Worm (Caenorhabditis elegans) whole organism, late embryonic: Measurements from ENCODE around the gene ceh-14.

Experiments used
- F13H6.1 ChIP-seq: sonication (generic microtip); optimal IDR thresholded peaks from 2 replicates; lab custom pipeline; 2016; ENCODE audit warnings: missing genetic modification characterization, missing compliant biosample characterization
- K02D7.2 ChIP-seq: sonication (generic microtip); optimal IDR thresholded peaks from 2 replicates; lab custom pipeline; 2017; ENCODE audit warnings: mild to moderate bottlenecking, missing genetic modification characterization, missing compliant biosample characterization
- T23F11.4 ChIP-seq: fragments of 200-800 bp; sonication (Bioruptor generic); optimal IDR thresholded peaks from 2 replicates; lab custom pipeline; 2018; ENCODE audit warnings: mild to moderate bottlenecking, missing genetic modification characterization, missing compliant biosample characterization
- Y22D7AL.16 ChIP-seq: sonication (generic microtip); optimal IDR thresholded peaks from 2 replicates; lab custom pipeline; 2016; ENCODE audit warnings: missing genetic modification characterization, missing compliant biosample characterization
- ahr-1 ChIP-seq: sonication (generic microtip); optimal IDR thresholded peaks from 2 replicates; lab custom pipeline; 2016; ENCODE audit warnings: missing genetic modification characterization, missing compliant biosample characterization
- ceh-18 ChIP-seq: sonication (generic microtip); optimal IDR thresholded peaks from 2 replicates; lab custom pipeline; 2016; ENCODE audit warnings: missing genetic modification characterization, missing compliant biosample characterization
- ceh-19 ChIP-seq: fragments of 200-800 bp; sonication (Bioruptor generic); optimal IDR thresholded peaks from 2 replicates; lab custom pipeline; 2018; ENCODE audit warnings: mild to moderate bottlenecking, missing genetic modification characterization, missing compliant biosample characterization
- ceh-2 ChIP-seq: sonication (generic microtip); optimal IDR thresholded peaks from 2 replicates; lab custom pipeline; 2016; ENCODE audit warnings: missing genotype, missing genetic modification characterization, missing compliant biosample characterization
- ceh-22 ChIP-seq: sonication (generic microtip); optimal IDR thresholded peaks from 2 replicates; lab custom pipeline; 2017; ENCODE audit warnings: missing biosample characterization, missing genetic modification characterization
- ceh-24 ChIP-seq: sonication (generic microtip); optimal IDR thresholded peaks from 2 replicates; lab custom pipeline; 2016; ENCODE audit warnings: mild to moderate bottlenecking, missing genetic modification characterization, missing compliant biosample characterization
- ceh-31 ChIP-seq: sonication (generic microtip); optimal IDR thresholded peaks from 2 replicates; lab custom pipeline; 2016; ENCODE audit warnings: missing genetic modification characterization, missing compliant biosample characterization
- ceh-34 ChIP-seq: sonication (generic microtip); optimal IDR thresholded peaks from 2 replicates; lab custom pipeline; 2016; ENCODE audit warnings: mild to moderate bottlenecking, missing genetic modification characterization, missing compliant biosample characterization
- ceh-45 ChIP-seq: fragments of 200-800 bp; sonication (Bioruptor generic); IDR thresholded peaks from 2 replicates; pipeline ENCODE4 v1.3.6; 2022; ENCODE audit warnings: missing genetic modification reagents, missing genetic modification characterization, missing compliant biosample characterization
- elt-4 ChIP-seq: sonication (generic microtip); optimal IDR thresholded peaks from 2 replicates; lab custom pipeline; 2016; ENCODE audit warnings: missing genetic modification characterization, missing compliant biosample characterization
- ets-4 ChIP-seq: sonication (generic microtip); optimal IDR thresholded peaks from 2 replicates; lab custom pipeline; 2016; ENCODE audit warnings: missing genetic modification characterization, missing compliant biosample characterization
- fkh-10 ChIP-seq: fragments of 150-350 bp; optimal IDR thresholded peaks from 2 replicates; lab custom pipeline; 2014; ENCODE audit warnings: missing biosample characterization, missing genetic modification reagents, missing genetic modification characterization
- fkh-6 ChIP-seq: sonication (generic microtip); optimal IDR thresholded peaks from 2 replicates; lab custom pipeline; 2016; ENCODE audit warnings: missing genetic modification characterization, missing compliant biosample characterization
- gmeb-2 ChIP-seq: sonication (generic microtip); optimal IDR thresholded peaks from 2 replicates; lab custom pipeline; 2016; ENCODE audit warnings: missing genetic modification characterization, inconsistent platforms, missing compliant biosample characterization
- hlh-13 ChIP-seq: fragments of 200-800 bp; sonication (Bioruptor generic); optimal IDR thresholded peaks from 2 replicates; lab custom pipeline; 2018; ENCODE audit warnings: mild to moderate bottlenecking, missing genetic modification characterization, missing compliant biosample characterization
- hlh-15 ChIP-seq: sonication (generic microtip); optimal IDR thresholded peaks from 2 replicates; lab custom pipeline; 2016; ENCODE audit warnings: missing genetic modification characterization, missing compliant biosample characterization
- hlh-6 ChIP-seq: sonication (generic microtip); optimal IDR thresholded peaks from 2 replicates; lab custom pipeline; 2016; ENCODE audit warnings: missing genotype, missing genetic modification characterization, missing compliant biosample characterization
- hlh-8 ChIP-seq: sonication (generic microtip); optimal IDR thresholded peaks from 2 replicates; lab custom pipeline; 2016; ENCODE audit warnings: missing genotype, missing genetic modification characterization, missing compliant biosample characterization
- lim-6 ChIP-seq: sonication (generic microtip); optimal IDR thresholded peaks from 2 replicates; lab custom pipeline; 2016; ENCODE audit warnings: missing genetic modification characterization, missing compliant biosample characterization
- lin-11 ChIP-seq: fragments of 200-800 bp; sonication (Bioruptor generic); optimal IDR thresholded peaks from 2 replicates; lab custom pipeline; 2018; ENCODE audit warnings: mild to moderate bottlenecking, missing genetic modification characterization, missing compliant biosample characterization
- madf-2 ChIP-seq: sonication (generic microtip); optimal IDR thresholded peaks from 2 replicates; lab custom pipeline; 2017; ENCODE audit warnings: missing genetic modification characterization, missing compliant biosample characterization
- mec-3 ChIP-seq: sonication (generic microtip); optimal IDR thresholded peaks from 2 replicates; lab custom pipeline; 2016; ENCODE audit warnings: borderline replicate concordance, missing genetic modification characterization, missing compliant biosample characterization
- nfya-1 ChIP-seq: sonication (generic microtip); optimal IDR thresholded peaks from 2 replicates; lab custom pipeline; 2017; ENCODE audit warnings: missing genetic modification characterization, mild to moderate bottlenecking, missing compliant biosample characterization, antibody characterized with exemption, moderate library complexity
- nhr-11 ChIP-seq: fragments of 150-350 bp; optimal IDR thresholded peaks from 2 replicates; lab custom pipeline; 2014; ENCODE audit warnings: missing biosample characterization, missing genetic modification characterization
- nhr-232 ChIP-seq: sonication (generic microtip); optimal IDR thresholded peaks from 2 replicates; lab custom pipeline; 2016; ENCODE audit warnings: missing genetic modification characterization, missing compliant biosample characterization
- npax-4 ChIP-seq: sonication (generic microtip); optimal IDR thresholded peaks from 2 replicates; lab custom pipeline; 2016; ENCODE audit warnings: missing genetic modification characterization, missing compliant biosample characterization
- odd-2 ChIP-seq: sonication (generic microtip); optimal IDR thresholded peaks from 2 replicates; lab custom pipeline; 2017; ENCODE audit warnings: antibody characterized with exemption, mild to moderate bottlenecking, missing genetic modification characterization, missing compliant biosample characterization
- pag-3 ChIP-seq: sonication (generic microtip); optimal IDR thresholded peaks from 2 replicates; lab custom pipeline; 2016; ENCODE audit warnings: missing compliant biosample characterization, missing genetic modification characterization, borderline replicate concordance
- pat-9 ChIP-seq: fragments of 200-800 bp; sonication (Bioruptor generic); optimal IDR thresholded peaks from 2 replicates; lab custom pipeline; 2018; ENCODE audit warnings: mild to moderate bottlenecking, missing genetic modification characterization, moderate library complexity, missing compliant biosample characterization
- pax-1 ChIP-seq: fragments of 150-350 bp; optimal IDR thresholded peaks from 2 replicates; lab custom pipeline; 2014; ENCODE audit warnings: missing biosample characterization, missing genetic modification characterization
- pqm-1 ChIP-seq: sonication (generic microtip); optimal IDR thresholded peaks from 2 replicates; lab custom pipeline; 2016; ENCODE audit warnings: missing genetic modification characterization, missing compliant biosample characterization
- rnt-1 ChIP-seq: sonication (generic microtip); optimal IDR thresholded peaks from 2 replicates; lab custom pipeline; 2016; ENCODE audit warnings: missing genetic modification characterization, missing compliant biosample characterization
- sdc-2 ChIP-seq: sonication (generic microtip); optimal IDR thresholded peaks from 2 replicates; lab custom pipeline; 2016; ENCODE audit warnings: missing genotype, missing genetic modification characterization, missing compliant biosample characterization
- tbx-2 ChIP-seq: sonication (generic microtip); optimal IDR thresholded peaks from 2 replicates; lab custom pipeline; 2016; ENCODE audit warnings: missing genetic modification characterization, missing compliant biosample characterization
- unc-3 ChIP-seq, 2 experiments: fragments of 200-800 bp in 1 of 2; sonication (Bioruptor generic) in 1 of 2; sonication (generic microtip) in 1 of 2; conservative IDR thresholded peaks in 1 of 2; optimal IDR thresholded peaks in 1 of 2; 2 replicates each; pipeline versions ENCODE4 v1.3.6 to Lab custom; 2016 to 2022; ENCODE audit warnings: missing compliant biosample characterization in 2 of 2, missing genetic modification characterization in 2 of 2, missing genetic modification reagents in 1 of 2
- unc-55 ChIP-seq: sonication (generic microtip); optimal IDR thresholded peaks from 2 replicates; lab custom pipeline; 2017; ENCODE audit warnings: missing biosample characterization, missing genetic modification reagents, missing genetic modification characterization
- unc-86 ChIP-seq: sonication (generic microtip); optimal IDR thresholded peaks from 2 replicates; lab custom pipeline; 2016; ENCODE audit warnings: missing genetic modification characterization, missing compliant biosample characterization

The ceh-14 gene

ce11 chrX:7523799-7524198 lies 8.7 kb downstream of the ceh-14 start (continued):
- peak; percentile 4 for TF ChIP-seq tbx-2
- peak; percentile 8 for TF ChIP-seq nfya-1 (tag; lab: Kevin White, UChicago)
- peak; percentile 68 for TF ChIP-seq rnt-1 (tag; lab: Kevin White, UChicago)
- no peak for TF ChIP-seq ceh-24 (tag; lab: Kevin White, UChicago)
- no peak for TF ChIP-seq fkh-6
- no peak for TF ChIP-seq hlh-13 (GFP tag; lab: Kevin White, UChicago)
- no peak for TF ChIP-seq nhr-232 (tag; lab: Kevin White, UChicago)
- TF ChIP-seq K02D7.2: no peak
- TF ChIP-seq T23F11.4 (GFP tag; lab: Kevin White, UChicago): no peak
- no peak for TF ChIP-seq fkh-10 (GFP tag; lab: Kevin White, UChicago)
- TF ChIP-seq hlh-15: no peak
- TF ChIP-seq gmeb-2 (tag; lab: Kevin White, UChicago): no peak
- no peak for TF ChIP-seq ceh-2 (tag; lab: Kevin White, UChicago)
- TF ChIP-seq ceh-31: no peak
- no peak for TF ChIP-seq ceh-19
- no peak for TF ChIP-seq lim-6
- no peak for TF ChIP-seq mec-3
- TF ChIP-seq npax-4 (tag; lab: Kevin White, UChicago): no peak
- peak; percentile 80 for TF ChIP-seq ceh-18
- TF ChIP-seq Y22D7AL.16 (tag; lab: Kevin White, UChicago): no peak
- TF ChIP-seq pag-3: no peak
- peak; percentile 22 for TF ChIP-seq unc-55 (GFP tag; lab: Kevin White, UChicago)
- peak; percentile 34 for TF ChIP-seq ceh-34
- TF ChIP-seq ahr-1 (tag; lab: Kevin White, UChicago): no peak
- TF ChIP-seq pax-1 (tag; lab: Kevin White, UChicago): no peak
- no peak for TF ChIP-seq sdc-2 (tag; lab: Kevin White, UChicago)

- no peak for TF ChIP-seq lin-11 (tag; lab: Kevin White, UChicago)
- peak; percentile 4 for TF ChIP-seq tbx-2
- no peak for TF ChIP-seq elt-4
- TF ChIP-seq hlh-8 (tag; lab: Kevin White, UChicago): no peak
- TF ChIP-seq pat-9: no peak
- TF ChIP-seq pqm-1 (tag; lab: Kevin White, UChicago): no peak
- TF ChIP-seq unc-3 (GFP tag; conservative IDR thresholded peaks at IDR 0.05; lab: Robert Waterston, UW): no peak
- TF ChIP-seq unc-3 (tag; optimal IDR thresholded peaks at IDR 0.05; lab: Kevin White, UChicago): no peak
- TF ChIP-seq fkh-6: no peak
- peak; percentile 9 for TF ChIP-seq unc-55 (GFP tag; lab: Kevin White, UChicago)
- TF ChIP-seq ets-4 (tag; lab: Kevin White, UChicago): no peak
- no peak for TF ChIP-seq ceh-45 (GFP tag; lab: Robert Waterston, UW)
- TF ChIP-seq, all 69 proteins: peak for 2
Observed at ce11 chrX:7522595-7522994, 9.9 kb downstream of the ceh-14 start.

- no peak for TF ChIP-seq hlh-6 (tag; lab: Kevin White, UChicago)
- no peak for TF ChIP-seq npax-4 (tag; lab: Kevin White, UChicago)
- TF ChIP-seq madf-2 (tag; lab: Kevin White, UChicago): no peak
Observed at ce11 chrX:7519569-7519968, 13.0 kb downstream of the ceh-14 start, which contains the start of gene chts-1. Gene chts-1, minus strand, starts transcription at chrX:7519669.

- TF ChIP-seq ceh-22 (tag; lab: Kevin White, UChicago): no peak
- TF ChIP-seq ceh-45 (GFP tag; lab: Robert Waterston, UW): no peak
- TF ChIP-seq odd-2: no peak
- TF ChIP-seq F13H6.1 (tag; lab: Kevin White, UChicago): no peak
- no peak for TF ChIP-seq nhr-11
- TF ChIP-seq ceh-18: no peak
- TF ChIP-seq unc-86: no peak
- TF ChIP-seq fkh-6: no peak
Observed at ce11 chrX:7512714-7513113, 19.8 kb downstream of the ceh-14 start.
